Worm (Caenorhabditis elegans) whole organism, young adult: ENCODE measurements around the gene tor-2.

Source experiments
- B0261.1 ChIP-seq: sonication (generic microtip); optimal IDR thresholded peaks from 2 replicates; lab custom pipeline; 2016; ENCODE audit warnings: mild to moderate bottlenecking, missing genetic modification characterization, moderate library complexity, missing compliant biosample characterization
- D2030.7 ChIP-seq: fragments of 200-800 bp; sonication (Bioruptor generic); IDR thresholded peaks from 2 replicates; pipeline ENCODE4 v1.3.6; 2022; ENCODE audit warnings: missing genetic modification reagents, missing genetic modification characterization, missing compliant biosample characterization
- F23B12.7 ChIP-seq: sonication (generic microtip); optimal IDR thresholded peaks from 2 replicates; lab custom pipeline; 2017; ENCODE audit warnings: missing genetic modification characterization, mild to moderate bottlenecking, missing compliant biosample characterization, antibody characterized with exemption, moderate library complexity; ENCODE audit not compliant: insufficient read depth
- F39B2.1 ChIP-seq: fragments of 200-800 bp; sonication (Bioruptor generic); IDR thresholded peaks from 2 replicates; pipeline ENCODE4 v1.3.6; 2022; ENCODE audit warnings: missing genetic modification reagents, missing genetic modification characterization, missing compliant biosample characterization
- T26A5.8 ChIP-seq: sonication (generic microtip); optimal IDR thresholded peaks from 2 replicates; lab custom pipeline; 2016; ENCODE audit warnings: missing genetic modification characterization, missing compliant biosample characterization
- Y53G8AR.9 ChIP-seq: fragments of 200-800 bp; sonication (Bioruptor generic); conservative IDR thresholded peaks from 2 replicates; pipeline ENCODE4 v1.3.6; 2022; ENCODE audit warnings: missing genetic modification reagents, missing genetic modification characterization, missing compliant biosample characterization
- Y95B8A.8 ChIP-seq: fragments of 200-800 bp; sonication (Bioruptor generic); IDR thresholded peaks from 2 replicates; pipeline ENCODE4 v1.3.6; 2022; ENCODE audit warnings: missing genetic modification reagents, missing genetic modification characterization, missing compliant biosample characterization
- ZK185.1 ChIP-seq: sonication (generic microtip); optimal IDR thresholded peaks from 2 replicates; lab custom pipeline; 2016; ENCODE audit warnings: mild to moderate bottlenecking, missing genetic modification characterization, missing compliant biosample characterization; ENCODE audit not compliant: poor library complexity, severe bottlenecking
- akir-1 ChIP-seq: fragments of 200-800 bp; sonication (Bioruptor generic); optimal IDR thresholded peaks from 2 replicates; lab custom pipeline; 2018; ENCODE audit warnings: mild to moderate bottlenecking, missing genetic modification characterization, moderate library complexity, missing compliant biosample characterization
- atf-7 ChIP-seq: sonication (generic microtip); optimal IDR thresholded peaks from 2 replicates; lab custom pipeline; 2017; ENCODE audit warnings: mild to moderate bottlenecking, missing genetic modification characterization, missing compliant biosample characterization
- attf-6 ChIP-seq: fragments of 200-800 bp; sonication (Bioruptor generic); IDR thresholded peaks from 2 replicates; pipeline ENCODE4 v1.3.6; 2022; ENCODE audit warnings: missing genetic modification reagents, missing genetic modification characterization, missing compliant biosample characterization
- bed-2 ChIP-seq: fragments of 200-800 bp; sonication (Bioruptor generic); IDR thresholded peaks from 2 replicates; pipeline ENCODE4 v1.3.6; 2022; ENCODE audit warnings: missing genetic modification reagents, missing genetic modification characterization, missing compliant biosample characterization
- cebp-1 ChIP-seq, 2 experiments: fragments of 200-800 bp in 1 of 2; sonication (Bioruptor generic) in 1 of 2; sonication (generic microtip) in 1 of 2; IDR thresholded peaks in 1 of 2; optimal IDR thresholded peaks in 1 of 2; 2 replicates each; pipeline versions ENCODE4 v1.3.6 to Lab custom; 2017 to 2022; ENCODE audit warnings: missing compliant biosample characterization in 2 of 2, missing genetic modification characterization in 2 of 2, mild to moderate bottlenecking in 1 of 2, missing genetic modification reagents in 1 of 2, moderate library complexity in 1 of 2
- cebp-2 ChIP-seq: fragments of 200-800 bp; sonication (Bioruptor generic); IDR thresholded peaks from 2 replicates; pipeline ENCODE4 v1.3.6; 2022; ENCODE audit warnings: missing genetic modification characterization, missing compliant biosample characterization
- ceh-27 ChIP-seq: fragments of 200-800 bp; sonication (Bioruptor generic); optimal IDR thresholded peaks from 2 replicates; lab custom pipeline; 2018; ENCODE audit warnings: mild to moderate bottlenecking, missing genetic modification characterization, moderate library complexity, missing compliant biosample characterization
- ceh-58 ChIP-seq: fragments of 200-800 bp; sonication (Bioruptor generic); IDR thresholded peaks from 2 replicates; pipeline ENCODE4 v1.3.6; 2022; ENCODE audit warnings: missing genetic modification characterization, missing compliant biosample characterization
- dox-1 ChIP-seq: fragments of 200-800 bp; sonication (Bioruptor generic); IDR thresholded peaks from 2 replicates; pipeline ENCODE4 v1.3.6; 2022; ENCODE audit warnings: missing genetic modification reagents, missing genetic modification characterization, missing compliant biosample characterization
- dpff-1 ChIP-seq: sonication (generic microtip); optimal IDR thresholded peaks from 2 replicates; lab custom pipeline; 2017; ENCODE audit warnings: mild to moderate bottlenecking, missing genetic modification characterization, missing compliant biosample characterization
- efl-1 ChIP-seq: fragments of 150-350 bp; optimal IDR thresholded peaks from 2 replicates; lab custom pipeline; 2014; ENCODE audit warnings: missing biosample characterization, missing genetic modification reagents, missing genetic modification characterization
- egl-18 ChIP-seq: fragments of 200-800 bp; sonication (Bioruptor generic); IDR thresholded peaks from 2 replicates; pipeline ENCODE4 v1.3.6; 2022; ENCODE audit warnings: missing genetic modification reagents, missing genetic modification characterization, missing compliant biosample characterization
- egl-44 ChIP-seq: fragments of 200-800 bp; sonication (Bioruptor generic); IDR thresholded peaks from 2 replicates; pipeline ENCODE4 v1.3.6; 2022; ENCODE audit warnings: missing genetic modification reagents, missing genetic modification characterization, missing compliant biosample characterization
- fkh-3 ChIP-seq: sonication (generic microtip); optimal IDR thresholded peaks from 2 replicates; lab custom pipeline; 2016; ENCODE audit warnings: mild to moderate bottlenecking, missing genetic modification characterization, missing compliant biosample characterization
- him-1 ChIP-seq: sonication (generic microtip); optimal IDR thresholded peaks from 2 replicates; lab custom pipeline; 2016; ENCODE audit warnings: missing genotype, missing genetic modification reagents, missing genetic modification characterization, missing compliant biosample characterization
- hmg-20 ChIP-seq: fragments of 200-800 bp; sonication (Bioruptor generic); IDR thresholded peaks from 2 replicates; pipeline ENCODE4 v1.3.6; 2022; ENCODE audit warnings: missing genetic modification reagents, missing genetic modification characterization, missing compliant biosample characterization
- let-526 ChIP-seq: fragments of 200-800 bp; sonication (Bioruptor generic); IDR thresholded peaks from 2 replicates; pipeline ENCODE4 v1.3.6; 2022; ENCODE audit warnings: missing genetic modification reagents, missing genetic modification characterization, missing compliant biosample characterization
- lin-54 ChIP-seq: fragments of 200-800 bp; sonication (Bioruptor generic); optimal IDR thresholded peaks from 2 replicates; lab custom pipeline; 2018; ENCODE audit warnings: mild to moderate bottlenecking, missing genetic modification characterization, missing compliant biosample characterization
- lsl-1 ChIP-seq: fragments of 200-800 bp; sonication (Bioruptor generic); optimal IDR thresholded peaks from 2 replicates; lab custom pipeline; 2018; ENCODE audit warnings: mild to moderate bottlenecking, missing genetic modification characterization, moderate library complexity, missing compliant biosample characterization
- madf-3 ChIP-seq: fragments of 200-800 bp; sonication (Bioruptor generic); IDR thresholded peaks from 2 replicates; pipeline ENCODE4 v1.3.6; 2022; ENCODE audit warnings: missing genetic modification reagents, missing genetic modification characterization, missing compliant biosample characterization
- madf-6 ChIP-seq: fragments of 200-800 bp; sonication (Bioruptor generic); IDR thresholded peaks from 2 replicates; pipeline ENCODE4 v1.3.6; 2022; ENCODE audit warnings: missing genetic modification reagents, missing genetic modification characterization, missing compliant biosample characterization
- madf-8 ChIP-seq: fragments of 200-800 bp; sonication (Bioruptor generic); conservative IDR thresholded peaks from 2 replicates; pipeline ENCODE4 v1.3.6; 2022; ENCODE audit warnings: missing genetic modification reagents, missing genetic modification characterization, missing compliant biosample characterization
- mel-28 ChIP-seq: sonication (generic microtip); optimal IDR thresholded peaks from 2 replicates; lab custom pipeline; 2016; ENCODE audit warnings: borderline replicate concordance, mild to moderate bottlenecking, missing genetic modification characterization, missing compliant biosample characterization
- nhr-120 ChIP-seq: fragments of 200-800 bp; sonication (Bioruptor generic); IDR thresholded peaks from 2 replicates; pipeline ENCODE4 v1.3.6; 2022; ENCODE audit warnings: missing genetic modification characterization, missing compliant biosample characterization
- nhr-27 ChIP-seq: fragments of 200-800 bp; sonication (Bioruptor generic); optimal IDR thresholded peaks from 2 replicates; lab custom pipeline; 2018; ENCODE audit warnings: mild to moderate bottlenecking, missing genetic modification characterization, moderate library complexity, missing compliant biosample characterization
- pha-4 ChIP-seq: fragments of 150-350 bp; sonication (generic microtip); optimal IDR thresholded peaks from 2 replicates; lab custom pipeline; 2014; ENCODE audit warnings: missing biosample characterization, missing genetic modification reagents, missing genetic modification characterization
- rec-8 ChIP-seq, 2 experiments: sonication (generic microtip); optimal IDR thresholded peaks; 2 replicates each; lab custom pipeline; 2016; ENCODE audit warnings: mild to moderate bottlenecking in 2 of 2, missing genetic modification characterization in 2 of 2, missing genetic modification reagents in 2 of 2, missing genotype in 2 of 2, missing biosample characterization in 1 of 2, missing compliant biosample characterization in 1 of 2, moderate library complexity in 1 of 2
- repo-1 ChIP-seq: sonication (generic microtip); optimal IDR thresholded peaks from 2 replicates; lab custom pipeline; 2017; ENCODE audit warnings: mild to moderate bottlenecking, missing genetic modification characterization, missing compliant biosample characterization
- snpc-1.1 ChIP-seq: sonication (generic microtip); optimal IDR thresholded peaks from 2 replicates; lab custom pipeline; 2017; ENCODE audit warnings: missing genetic modification characterization, mild to moderate bottlenecking, missing compliant biosample characterization, antibody characterized with exemption, moderate library complexity, missing genotype, missing genetic modification reagents; ENCODE audit not compliant: insufficient read depth
- snpc-4 ChIP-seq, 5 experiments: fragments of 150-350 bp in 1 of 5; sonication (generic microtip) in 4 of 5; optimal IDR thresholded peaks; 2 replicates each; lab custom pipeline; 2014 to 2018; ENCODE audit warnings: missing genetic modification characterization in 5 of 5, missing biosample characterization in 3 of 5, antibody characterized with exemption in 2 of 5, mild to moderate bottlenecking in 2 of 5, missing compliant biosample characterization in 2 of 5, missing genotype in 2 of 5, moderate library complexity in 2 of 5, missing genetic modification reagents in 1 of 5
- somi-1 ChIP-seq: fragments of 200-800 bp; sonication (Bioruptor generic); optimal IDR thresholded peaks from 2 replicates; lab custom pipeline; 2018; ENCODE audit warnings: mild to moderate bottlenecking, missing genetic modification characterization, missing compliant biosample characterization
- tbx-9 ChIP-seq: sonication (generic microtip); optimal IDR thresholded peaks from 2 replicates; lab custom pipeline; 2016; ENCODE audit warnings: borderline replicate concordance, missing genetic modification characterization, inconsistent platforms, missing compliant biosample characterization
- tlf-1 ChIP-seq: fragments of 200-800 bp; sonication (Bioruptor generic); optimal IDR thresholded peaks from 2 replicates; lab custom pipeline; 2018; ENCODE audit warnings: mild to moderate bottlenecking, missing genetic modification characterization, missing compliant biosample characterization
- unc-62 ChIP-seq: fragments of 150-350 bp; optimal IDR thresholded peaks from 2 replicates; lab custom pipeline; 2014; ENCODE audit warnings: missing biosample characterization, missing genetic modification reagents, missing genetic modification characterization
- zfh-2 ChIP-seq: fragments of 200-800 bp; sonication (Bioruptor generic); conservative IDR thresholded peaks from 2 replicates; pipeline ENCODE4 v1.3.6; 2022; ENCODE audit warnings: missing genetic modification reagents, missing genetic modification characterization, missing compliant biosample characterization
- zim-3 ChIP-seq: sonication (generic microtip); optimal IDR thresholded peaks from 2 replicates; lab custom pipeline; 2017; ENCODE audit warnings: mild to moderate bottlenecking, missing genetic modification characterization, moderate library complexity, missing compliant biosample characterization
- ztf-3 ChIP-seq: fragments of 200-800 bp; sonication (Bioruptor generic); optimal IDR thresholded peaks from 2 replicates; lab custom pipeline; 2018; ENCODE audit warnings: mild to moderate bottlenecking, missing genetic modification characterization, missing compliant biosample characterization

tor-2 gene

ce11 chrIV:14015844-14016243 is 31.9 kb upstream of the tor-2 start, which contains the start of gene srw-63:
Gene srw-63, minus strand, starts transcription at chrIV:14015944.
- TF ChIP-seq hmg-20, result no peak
- TF ChIP-seq akir-1 (GFP tag; lab: Kevin White, UChicago), result no peak

ce11 chrIV:14013692-14014091 is 29.8 kb upstream of the tor-2 start:
- no peak for TF ChIP-seq madf-6 (GFP tag; lab: Robert Waterston, UW)
- TF ChIP-seq snpc-4 (GFP tag; optimal IDR thresholded peaks at IDR 0.05; lab: Kevin White, UChicago), result peak; percentile 95
- peak; percentile 96 to 99 (median 98) for TF ChIP-seq snpc-4 (tag; optimal IDR thresholded peaks at IDR 0.05; lab: Kevin White, UChicago)
- peak; percentile 82 for TF ChIP-seq him-1
- peak in 1 of 2 experiments; percentile 60 for TF ChIP-seq rec-8 (tag; optimal IDR thresholded peaks at IDR 0.05; lab: Kevin White, UChicago)
- TF ChIP-seq T26A5.8 (tag; lab: Kevin White, UChicago), result no peak
- TF ChIP-seq pha-4, result no peak
- TF ChIP-seq cebp-2, result no peak
- no peak for TF ChIP-seq let-526
- TF ChIP-seq unc-62, result no peak
- peak; percentile 99 for TF ChIP-seq attf-6 (GFP tag; lab: Robert Waterston, UW)
- no peak for TF ChIP-seq repo-1 (tag; lab: Kevin White, UChicago)
- TF ChIP-seq snpc-1.1 (tag; lab: Kevin White, UChicago), result peak; percentile 96
- TF ChIP-seq somi-1 (GFP tag; lab: Kevin White, UChicago), result no peak
- no peak for TF ChIP-seq lsl-1 (GFP tag; lab: Kevin White, UChicago)
- no peak for TF ChIP-seq ceh-27 (GFP tag; lab: Kevin White, UChicago)
- no peak for TF ChIP-seq ztf-3 (GFP tag; lab: Kevin White, UChicago)
- no peak for TF ChIP-seq nhr-27
- TF ChIP-seq egl-18, result no peak
- no peak for TF ChIP-seq ceh-58
- no peak for TF ChIP-seq mel-28 (tag; lab: Kevin White, UChicago)
- no peak for TF ChIP-seq F39B2.1
- TF ChIP-seq D2030.7 (GFP tag; lab: Robert Waterston, UW), result peak; percentile 43; the same call in 1 of the 2 replicates
- TF ChIP-seq cebp-1 (GFP tag; IDR thresholded peaks at IDR 0.05; lab: Robert Waterston, UW), result no peak
- TF ChIP-seq cebp-1 (tag; optimal IDR thresholded peaks at IDR 0.05; lab: Kevin White, UChicago), result no peak
- TF ChIP-seq tlf-1 (GFP tag; lab: Kevin White, UChicago), result no peak
- no peak for TF ChIP-seq bed-2 (GFP tag; lab: Robert Waterston, UW)
- no peak for TF ChIP-seq atf-7 (tag; lab: Kevin White, UChicago)
- peak; percentile 80 for TF ChIP-seq B0261.1 (tag; lab: Kevin White, UChicago)
- no peak for TF ChIP-seq madf-8 (GFP tag; lab: Robert Waterston, UW)
- no peak for TF ChIP-seq Y95B8A.8 (GFP tag; lab: Robert Waterston, UW)
- TF ChIP-seq zfh-2, result no peak
- no peak for TF ChIP-seq dpff-1
- no peak for TF ChIP-seq efl-1
- TF ChIP-seq madf-3 (GFP tag; lab: Robert Waterston, UW), result no peak
- TF ChIP-seq egl-44 (GFP tag; lab: Robert Waterston, UW), result no peak
- TF ChIP-seq dox-1 (GFP tag; lab: Robert Waterston, UW), result no peak
- no peak for TF ChIP-seq zim-3 (tag; lab: Kevin White, UChicago)
- peak; percentile 61 for TF ChIP-seq F23B12.7 (tag; lab: Kevin White, UChicago)
- no peak for TF ChIP-seq nhr-120 (GFP tag; lab: Robert Waterston, UW)
- TF ChIP-seq Y53G8AR.9 (GFP tag; lab: Robert Waterston, UW), result no peak
- no peak for TF ChIP-seq lin-54 (GFP tag; lab: Kevin White, UChicago)
- TF ChIP-seq fkh-3 (tag; lab: Kevin White, UChicago), result no peak
- TF ChIP-seq tbx-9 (tag; lab: Kevin White, UChicago), result no peak
- TF ChIP-seq ZK185.1 (tag; lab: Kevin White, UChicago), result peak; percentile 70
